Worm (Caenorhabditis elegans) whole organism, L1 larva: ENCODE results near the gene E02H9.9.

ENCODE experiments used
- efl-1 ChIP-seq, 4 experiments: fragments of 150-350 bp; optimal IDR thresholded peaks in 3 of 4; peaks in 1 of 4; 1 replicate in 1 of 4; 2 replicates in 3 of 4; lab custom pipeline; 2014; ENCODE audit warnings: missing biosample characterization in 2 of 4, missing genetic modification characterization in 2 of 4, missing genetic modification reagents in 2 of 4
- egl-27 ChIP-seq, 2 experiments: fragments of 150-350 bp in 1 of 2; sonication (generic microtip); optimal IDR thresholded peaks; 3 replicates each; lab custom pipeline; 2017 to 2018; ENCODE audit warnings: missing biosample characterization in 2 of 2, missing genetic modification characterization in 2 of 2, missing genetic modification reagents in 2 of 2
- fkh-10 ChIP-seq: sonication (generic microtip); optimal IDR thresholded peaks from 2 replicates; lab custom pipeline; 2017; ENCODE audit warnings: missing biosample characterization, missing genetic modification reagents, missing genetic modification characterization
- nhr-11 ChIP-seq: fragments of 150-350 bp; optimal IDR thresholded peaks from 2 replicates; lab custom pipeline; 2014; ENCODE audit warnings: missing biosample characterization, missing genetic modification characterization
- nhr-71 ChIP-seq: sonication (generic microtip); optimal IDR thresholded peaks from 2 replicates; lab custom pipeline; 2016; ENCODE audit warnings: mild to moderate bottlenecking, missing genetic modification characterization, moderate library complexity, missing compliant biosample characterization
- nhr-77 ChIP-seq: fragments of 150-350 bp; optimal IDR thresholded peaks from 2 replicates; lab custom pipeline; 2014; ENCODE audit warnings: missing biosample characterization, missing genetic modification characterization
- snpc-4 ChIP-seq: fragments of 150-350 bp; optimal IDR thresholded peaks from 2 replicates; lab custom pipeline; 2014; ENCODE audit warnings: missing biosample characterization, missing genetic modification characterization
- zag-1 ChIP-seq: fragments of 150-350 bp; optimal IDR thresholded peaks from 2 replicates; lab custom pipeline; 2014; ENCODE audit warnings: missing biosample characterization, missing genetic modification characterization

DNA sequence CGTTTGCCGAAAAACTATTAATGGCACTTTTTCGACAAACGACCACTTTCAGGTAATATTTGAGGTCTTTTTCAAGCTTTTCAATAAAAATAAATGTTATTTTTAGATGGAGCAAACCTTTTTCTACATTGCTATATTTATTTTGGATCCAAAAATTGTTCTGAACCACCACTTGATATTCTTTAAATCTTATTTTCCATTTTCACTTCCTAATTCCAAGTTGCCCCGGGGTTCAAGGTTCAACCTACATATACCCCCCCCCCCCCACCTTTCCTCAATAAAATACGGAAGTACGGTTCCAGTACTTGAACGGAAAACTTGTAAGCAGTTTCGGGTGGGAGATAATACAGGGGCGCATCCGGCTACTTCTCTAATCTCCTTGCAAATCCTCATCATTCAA is 40.4 kb upstream of the E02H9.9 start, which contains the start of gene Y54F10AM.6:
- no peak for TF ChIP-seq fkh-10
- TF ChIP-seq snpc-4 (tag; lab: Kevin White, UChicago) = no peak
- no peak for TF ChIP-seq nhr-77 (tag; lab: Kevin White, UChicago)
- no peak for TF ChIP-seq nhr-11 (tag; lab: Kevin White, UChicago)
- no peak for TF ChIP-seq zag-1 (tag; lab: Kevin White, UChicago)
- TF ChIP-seq egl-27 (tag; optimal IDR thresholded peaks at IDR 0.05; lab: Kevin White, UChicago) = no peak
- no peak for TF ChIP-seq efl-1 (optimal IDR thresholded peaks at IDR 0.05; lab: Kevin White, UChicago)
- TF ChIP-seq efl-1 (GFP tag; optimal IDR thresholded peaks at IDR 0.05 in 1 of 2; lab: Kevin White, UChicago) = no peak
- TF ChIP-seq nhr-71 = no peak
